Fruit fly (Drosophila melanogaster) whole organism, wandering third instar larva: Measurements from ENCODE around the gene CG15725.

Source experiments
- Dfd ChIP-seq: fragments of >200 bp; optimal IDR thresholded peaks from 2 replicates; lab custom pipeline; 2017; ENCODE audit warnings: missing biosample characterization, missing genetic modification characterization
- foxo ChIP-seq, 2 experiments: fragments of 200-800 bp; sonication (Bioruptor generic); optimal IDR thresholded peaks; 2 replicates in 1 of 2; 3 replicates in 1 of 2; lab custom pipeline; 2016 to 2017; ENCODE audit warnings: missing biosample characterization in 2 of 2, missing genetic modification characterization in 2 of 2
- psq ChIP-seq: fragments of 200-800 bp; sonication (Bioruptor generic); optimal IDR thresholded peaks from 3 replicates; lab custom pipeline; 2017; ENCODE audit warnings: missing biosample characterization, mild to moderate bottlenecking, missing genetic modification characterization, moderate library complexity

DNA sequence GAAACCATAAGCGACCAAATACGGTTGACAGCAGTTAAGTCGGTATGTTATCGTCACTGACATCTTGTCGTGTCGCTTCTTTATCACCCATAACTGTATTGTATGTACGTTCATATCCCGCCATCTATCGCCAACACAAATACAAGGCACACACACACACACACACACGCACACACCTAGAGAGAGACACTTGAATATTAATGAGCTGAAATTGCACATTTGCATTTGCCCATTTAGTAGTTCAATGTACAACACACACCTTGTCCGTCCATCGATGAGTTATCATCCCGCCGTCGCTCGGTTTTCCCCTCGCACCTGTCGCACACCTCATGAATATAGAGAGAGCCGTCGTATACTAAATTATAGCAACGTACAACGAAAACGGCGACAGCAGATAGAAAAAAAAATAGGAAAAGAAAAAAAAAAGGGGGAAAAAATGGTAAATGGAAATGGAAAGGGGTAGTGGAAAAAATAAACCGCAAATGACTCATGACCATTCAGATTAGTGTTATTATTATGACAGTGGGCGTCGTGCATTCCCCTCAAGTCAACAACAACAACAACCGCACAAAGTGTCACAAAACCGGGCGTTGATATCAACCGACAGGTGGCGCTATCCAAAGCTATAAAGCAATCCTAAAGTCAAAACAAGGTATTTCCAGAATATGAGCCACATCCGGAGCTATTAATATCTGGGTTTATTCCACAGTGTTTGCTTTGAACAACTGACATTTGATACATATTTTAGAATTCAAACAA lies 15.6 kb downstream of the CG15725 start:
- TF ChIP-seq foxo (GFP tag; optimal IDR thresholded peaks at IDR 0.05; lab: Kevin White, UChicago): no peak
- no peak for TF ChIP-seq psq
- TF ChIP-seq Dfd (GFP tag; lab: Kevin White, UChicago): peak; percentile 65
